Worm (Caenorhabditis elegans) whole organism, young adult: ENCODE data around the gene hil-7.

Source experiments
- B0019.2 ChIP-seq: fragments of 200-800 bp; sonication (Bioruptor generic); conservative IDR thresholded peaks from 2 replicates; pipeline ENCODE4 v1.3.6; 2022; ENCODE audit warnings: missing genetic modification reagents, missing genetic modification characterization, missing compliant biosample characterization
- D2030.7 ChIP-seq: fragments of 200-800 bp; sonication (Bioruptor generic); IDR thresholded peaks from 2 replicates; pipeline ENCODE4 v1.3.6; 2022; ENCODE audit warnings: missing genetic modification reagents, missing genetic modification characterization, missing compliant biosample characterization
- F52B5.7 ChIP-seq: sonication (generic microtip); optimal IDR thresholded peaks from 2 replicates; lab custom pipeline; 2016; ENCODE audit warnings: mild to moderate bottlenecking, missing genetic modification characterization, missing compliant biosample characterization
- F55B11.4 ChIP-seq: sonication (generic microtip); optimal IDR thresholded peaks from 2 replicates; lab custom pipeline; 2016; ENCODE audit warnings: missing compliant biosample characterization, missing genetic modification characterization, borderline replicate concordance; ENCODE audit not compliant: insufficient read depth
- K11D2.4 ChIP-seq: fragments of 200-800 bp; sonication (Bioruptor generic); IDR thresholded peaks from 2 replicates; pipeline ENCODE4 v1.3.6; 2022; ENCODE audit warnings: missing genetic modification reagents, missing genetic modification characterization, missing compliant biosample characterization
- K12H6.12 ChIP-seq: fragments of 200-800 bp; sonication (Bioruptor generic); optimal IDR thresholded peaks from 2 replicates; lab custom pipeline; 2018; ENCODE audit warnings: mild to moderate bottlenecking, missing genetic modification characterization, missing compliant biosample characterization
- Y56A3A.18 ChIP-seq: fragments of 200-800 bp; sonication (Bioruptor generic); IDR thresholded peaks from 2 replicates; pipeline ENCODE4 v1.3.6; 2022; ENCODE audit warnings: missing genetic modification reagents, missing genetic modification characterization, missing compliant biosample characterization
- Y95B8A.8 ChIP-seq: fragments of 200-800 bp; sonication (Bioruptor generic); IDR thresholded peaks from 2 replicates; pipeline ENCODE4 v1.3.6; 2022; ENCODE audit warnings: missing genetic modification reagents, missing genetic modification characterization, missing compliant biosample characterization
- akir-1 ChIP-seq: fragments of 200-800 bp; sonication (Bioruptor generic); optimal IDR thresholded peaks from 2 replicates; lab custom pipeline; 2018; ENCODE audit warnings: mild to moderate bottlenecking, missing genetic modification characterization, moderate library complexity, missing compliant biosample characterization
- aptf-3 ChIP-seq: fragments of 200-800 bp; sonication (Bioruptor generic); IDR thresholded peaks from 2 replicates; pipeline ENCODE4 v1.3.6; 2022; ENCODE audit warnings: missing genetic modification characterization, missing compliant biosample characterization
- athp-1 ChIP-seq: sonication (generic microtip); optimal IDR thresholded peaks from 2 replicates; lab custom pipeline; 2017; ENCODE audit warnings: mild to moderate bottlenecking, missing genetic modification characterization, missing compliant biosample characterization
- attf-6 ChIP-seq: fragments of 200-800 bp; sonication (Bioruptor generic); IDR thresholded peaks from 2 replicates; pipeline ENCODE4 v1.3.6; 2022; ENCODE audit warnings: missing genetic modification reagents, missing genetic modification characterization, missing compliant biosample characterization
- ccch-3 ChIP-seq: fragments of 200-800 bp; sonication (Bioruptor generic); optimal IDR thresholded peaks from 2 replicates; lab custom pipeline; 2018; ENCODE audit warnings: mild to moderate bottlenecking, missing genetic modification characterization, missing compliant biosample characterization
- ceh-100 ChIP-seq: fragments of 200-800 bp; sonication (Bioruptor generic); IDR thresholded peaks from 2 replicates; pipeline ENCODE4 v1.3.6; 2022; ENCODE audit warnings: missing genetic modification reagents, missing genetic modification characterization, missing compliant biosample characterization
- ceh-58 ChIP-seq: fragments of 200-800 bp; sonication (Bioruptor generic); IDR thresholded peaks from 2 replicates; pipeline ENCODE4 v1.3.6; 2022; ENCODE audit warnings: missing genetic modification characterization, missing compliant biosample characterization
- ceh-79 ChIP-seq: sonication (generic microtip); optimal IDR thresholded peaks from 2 replicates; lab custom pipeline; 2017; ENCODE audit warnings: mild to moderate bottlenecking, missing genetic modification characterization, missing compliant biosample characterization
- dox-1 ChIP-seq: fragments of 200-800 bp; sonication (Bioruptor generic); IDR thresholded peaks from 2 replicates; pipeline ENCODE4 v1.3.6; 2022; ENCODE audit warnings: missing genetic modification reagents, missing genetic modification characterization, missing compliant biosample characterization
- dpff-1 ChIP-seq: sonication (generic microtip); optimal IDR thresholded peaks from 2 replicates; lab custom pipeline; 2017; ENCODE audit warnings: mild to moderate bottlenecking, missing genetic modification characterization, missing compliant biosample characterization
- dpl-1 ChIP-seq: fragments of 150-350 bp; optimal IDR thresholded peaks from 2 replicates; lab custom pipeline; 2014; ENCODE audit warnings: missing biosample characterization, missing genetic modification reagents, missing genetic modification characterization
- egl-44 ChIP-seq: fragments of 200-800 bp; sonication (Bioruptor generic); IDR thresholded peaks from 2 replicates; pipeline ENCODE4 v1.3.6; 2022; ENCODE audit warnings: missing genetic modification reagents, missing genetic modification characterization, missing compliant biosample characterization
- egrh-3 ChIP-seq: fragments of 200-800 bp; sonication (Bioruptor generic); IDR thresholded peaks from 2 replicates; pipeline ENCODE4 v1.3.6; 2022; ENCODE audit warnings: missing genetic modification reagents, missing genetic modification characterization, missing compliant biosample characterization
- fkh-3 ChIP-seq: sonication (generic microtip); optimal IDR thresholded peaks from 2 replicates; lab custom pipeline; 2016; ENCODE audit warnings: mild to moderate bottlenecking, missing genetic modification characterization, missing compliant biosample characterization
- hsf-1 ChIP-seq: fragments of 200-800 bp; sonication (Bioruptor generic); IDR thresholded peaks from 2 replicates; pipeline ENCODE4 v1.3.6; 2022; ENCODE audit warnings: missing genetic modification reagents, missing genetic modification characterization, missing compliant biosample characterization
- lag-1 ChIP-seq: fragments of 200-800 bp; sonication (Bioruptor generic); IDR thresholded peaks from 2 replicates; pipeline ENCODE4 v1.3.6; 2022; ENCODE audit warnings: missing genetic modification reagents, missing genetic modification characterization, missing compliant biosample characterization
- lin-40 ChIP-seq: sonication (generic microtip); optimal IDR thresholded peaks from 2 replicates; lab custom pipeline; 2016; ENCODE audit warnings: missing genetic modification characterization, mild to moderate bottlenecking, missing compliant biosample characterization, missing genotype, missing genetic modification reagents
- madf-3 ChIP-seq: fragments of 200-800 bp; sonication (Bioruptor generic); IDR thresholded peaks from 2 replicates; pipeline ENCODE4 v1.3.6; 2022; ENCODE audit warnings: missing genetic modification reagents, missing genetic modification characterization, missing compliant biosample characterization
- madf-8 ChIP-seq: fragments of 200-800 bp; sonication (Bioruptor generic); conservative IDR thresholded peaks from 2 replicates; pipeline ENCODE4 v1.3.6; 2022; ENCODE audit warnings: missing genetic modification reagents, missing genetic modification characterization, missing compliant biosample characterization
- mel-28 ChIP-seq: sonication (generic microtip); optimal IDR thresholded peaks from 2 replicates; lab custom pipeline; 2016; ENCODE audit warnings: borderline replicate concordance, mild to moderate bottlenecking, missing genetic modification characterization, missing compliant biosample characterization
- mes-4 ChIP-seq: sonication (generic microtip); optimal IDR thresholded peaks from 2 replicates; lab custom pipeline; 2016; ENCODE audit warnings: missing genotype, missing genetic modification characterization, missing compliant biosample characterization
- nhr-179 ChIP-seq: sonication (generic microtip); optimal IDR thresholded peaks from 2 replicates; lab custom pipeline; 2016; ENCODE audit warnings: mild to moderate bottlenecking, missing genetic modification characterization, missing compliant biosample characterization
- pha-4 ChIP-seq: fragments of 150-350 bp; sonication (generic microtip); optimal IDR thresholded peaks from 2 replicates; lab custom pipeline; 2014; ENCODE audit warnings: missing biosample characterization, missing genetic modification reagents, missing genetic modification characterization
- rcor-1 ChIP-seq: fragments of 200-800 bp; sonication (Bioruptor generic); IDR thresholded peaks from 2 replicates; pipeline ENCODE4 v1.3.6; 2022; ENCODE audit warnings: missing genetic modification reagents, missing genetic modification characterization, missing compliant biosample characterization
- rec-8 ChIP-seq, 2 experiments: sonication (generic microtip); optimal IDR thresholded peaks; 2 replicates each; lab custom pipeline; 2016; ENCODE audit warnings: mild to moderate bottlenecking in 2 of 2, missing genetic modification characterization in 2 of 2, missing genetic modification reagents in 2 of 2, missing genotype in 2 of 2, missing biosample characterization in 1 of 2, missing compliant biosample characterization in 1 of 2, moderate library complexity in 1 of 2
- rpc-1 ChIP-seq, 2 experiments: fragments of 150-350 bp in 1 of 2; sonication (generic microtip) in 1 of 2; optimal IDR thresholded peaks; 2 replicates each; lab custom pipeline; 2014 to 2018; ENCODE audit warnings: missing biosample characterization in 1 of 2, missing genetic modification characterization in 1 of 2, missing genetic modification reagents in 1 of 2, missing genotype in 1 of 2
- sdz-38 ChIP-seq: sonication (generic microtip); optimal IDR thresholded peaks from 2 replicates; lab custom pipeline; 2016; ENCODE audit warnings: missing genotype, missing genetic modification characterization, missing compliant biosample characterization
- unc-62 ChIP-seq: fragments of 150-350 bp; optimal IDR thresholded peaks from 2 replicates; lab custom pipeline; 2014; ENCODE audit warnings: missing biosample characterization, missing genetic modification reagents, missing genetic modification characterization
- ztf-26 ChIP-seq: sonication (generic microtip); optimal IDR thresholded peaks from 2 replicates; lab custom pipeline; 2017; ENCODE audit warnings: missing genetic modification characterization, missing compliant biosample characterization
- ztf-28 ChIP-seq: fragments of 200-800 bp; sonication (Bioruptor generic); IDR thresholded peaks from 2 replicates; pipeline ENCODE4 v1.3.6; 2022; ENCODE audit warnings: missing genetic modification reagents, missing genetic modification characterization, missing compliant biosample characterization

hil-7 gene

ce11 chrIV:6652479-6653022, 6.4 kb downstream of the hil-7 start:
- TF ChIP-seq athp-1 (tag; lab: Kevin White, UChicago) (no peak), akir-1 (GFP tag; lab: Kevin White, UChicago) (no peak), sdz-38 (tag; lab: Kevin White, UChicago) (no peak), pha-4 (no peak), aptf-3 (GFP tag; lab: Robert Waterston, UW) (no peak), Y95B8A.8 (GFP tag; lab: Robert Waterston, UW) (no peak), dpff-1 (tag; lab: Kevin White, UChicago) (no peak), F55B11.4 (tag; lab: Kevin White, UChicago) (no peak), ceh-100 (GFP tag; lab: Robert Waterston, UW) (no peak)

ce11 chrIV:6653663-6654201, 7.6 kb downstream of the hil-7 start:
- TF ChIP-seq egl-44 (GFP tag; lab: Robert Waterston, UW) (no peak), B0019.2 (GFP tag; lab: Robert Waterston, UW) (no peak), rpc-1 (optimal IDR thresholded peaks at IDR 0.05; lab: Kevin White, UChicago) (no peak), rpc-1 (tag; optimal IDR thresholded peaks at IDR 0.05; lab: Kevin White, UChicago) (no peak), ztf-28 (GFP tag; lab: Robert Waterston, UW) (no peak), ceh-58 (GFP tag; lab: Robert Waterston, UW) (no peak), rcor-1 (GFP tag; lab: Robert Waterston, UW) (no peak), hsf-1 (GFP tag; lab: Robert Waterston, UW) (no peak)
- TF ChIP-seq, all 124 proteins: peak for 0

ce11 chrIV:6655747-6656146, 9.6 kb downstream of the hil-7 start:
- TF ChIP-seq K12H6.12 (tag; lab: Kevin White, UChicago): no peak
- no peak for TF ChIP-seq lin-40
- no peak for TF ChIP-seq F52B5.7 (tag; lab: Kevin White, UChicago)
- no peak for TF ChIP-seq Y56A3A.18 (GFP tag; lab: Robert Waterston, UW)
- TF ChIP-seq mel-28 (tag; lab: Kevin White, UChicago): no peak
- TF ChIP-seq egl-44 (GFP tag; lab: Robert Waterston, UW): no peak
- TF ChIP-seq ztf-26 (tag; lab: Kevin White, UChicago): no peak
- no peak for TF ChIP-seq lag-1 (GFP tag; lab: Robert Waterston, UW)
- TF ChIP-seq nhr-179 (tag; lab: Kevin White, UChicago): no peak
- no peak for TF ChIP-seq K11D2.4
- no peak for TF ChIP-seq Y95B8A.8 (GFP tag; lab: Robert Waterston, UW)
- TF ChIP-seq D2030.7 (GFP tag; lab: Robert Waterston, UW): no peak
- no peak for TF ChIP-seq ceh-79 (tag; lab: Kevin White, UChicago)
- TF ChIP-seq madf-8 (GFP tag; lab: Robert Waterston, UW): no peak
- TF ChIP-seq attf-6: no peak
- TF ChIP-seq rec-8 (tag; optimal IDR thresholded peaks at IDR 0.05; lab: Kevin White, UChicago): no peak
- TF ChIP-seq egrh-3: no peak
- TF ChIP-seq ceh-100 (GFP tag; lab: Robert Waterston, UW): no peak
- no peak for TF ChIP-seq unc-62 (GFP tag; lab: Kevin White, UChicago)

ce11 chrIV:6657519-6658031, 11.5 kb downstream of the hil-7 start, which contains the start of gene C01B10.11:
TSS of gene C01B10.11 (plus strand) at chrIV:6657981.
- TF ChIP-seq ccch-3 (GFP tag; lab: Kevin White, UChicago) (no peak), dpl-1 (GFP tag; lab: Kevin White, UChicago) (no peak), dox-1 (no peak), fkh-3 (tag; lab: Kevin White, UChicago) (no peak), madf-3 (GFP tag; lab: Robert Waterston, UW) (no peak), mes-4 (tag; lab: Kevin White, UChicago) (no peak)
- TF ChIP-seq, all 124 proteins: peak for 0
